Fruit fly (Drosophila melanogaster): Measurements from ENCODE around the gene Oga.
A peak's percentile ranks its signal among the peaks of the same experiment; 100 is the strongest.

The Oga gene

DNA sequence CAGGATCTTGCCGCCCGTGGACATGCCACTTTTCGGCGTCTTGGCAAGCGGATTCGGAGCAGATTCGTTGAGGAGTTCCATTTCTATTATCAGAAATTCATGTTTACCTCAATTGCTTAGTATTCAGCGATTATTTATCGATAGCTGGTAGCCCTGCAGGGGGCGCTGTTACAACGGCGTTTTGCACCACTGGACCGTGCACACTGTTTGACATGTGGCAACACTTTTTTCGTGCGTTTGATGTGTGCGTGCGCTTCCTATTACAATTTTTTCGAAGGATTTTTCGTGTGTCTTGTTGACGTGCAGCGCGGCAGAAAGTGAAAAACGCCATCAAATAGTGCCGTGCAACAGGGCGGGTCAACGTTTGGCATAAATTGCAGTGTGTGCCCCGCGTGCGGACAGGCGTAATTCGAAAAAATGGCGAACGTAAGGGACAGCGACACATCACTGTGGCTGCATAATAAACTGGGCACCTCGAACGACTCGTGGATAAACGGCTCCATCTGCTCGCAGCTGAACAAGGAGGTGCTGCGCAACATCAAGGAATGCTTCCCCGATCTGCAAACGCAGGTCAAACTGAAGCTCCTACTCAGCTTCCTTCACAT, 4.7 kb downstream of the Oga start, which contains the start of the genes CG3337 and Nelf-A (continued):
- TF ChIP-seq Bdp1 (GFP tag; optimal IDR thresholded peaks at IDR 0.05): peak; percentile 74
- TF ChIP-seq gt (GFP tag; IDR thresholded peaks at IDR 0.05): no peak
- peak; percentile 72 for TF ChIP-seq ind (GFP tag; optimal IDR thresholded peaks at IDR 0.05)
- TF ChIP-seq sima (GFP tag; optimal IDR thresholded peaks at IDR 0.05): no peak
- TF ChIP-seq CG14965 (GFP tag; optimal IDR thresholded peaks at IDR 0.05; ENCODE audit: borderline replicate concordance): no peak
- no peak for TF ChIP-seq fd64A (GFP tag; optimal IDR thresholded peaks at IDR 0.05)
- TF ChIP-seq gce (GFP tag; IDR thresholded peaks at IDR 0.05): no peak
- no peak for TF ChIP-seq grn (GFP tag; optimal IDR thresholded peaks at IDR 0.05)
- peak; percentile 97 for TF ChIP-seq Med (GFP tag)
- TF ChIP-seq CG7786 (GFP tag; optimal IDR thresholded peaks at IDR 0.05): peak; percentile 83
- peak; percentile 51 for TF ChIP-seq CG1602 (GFP tag; optimal IDR thresholded peaks at IDR 0.05)
- no peak for TF ChIP-seq CG11696 (GFP tag; IDR thresholded peaks at IDR 0.05)
- TF ChIP-seq otp (GFP tag; IDR thresholded peaks at IDR 0.05): no peak
- peak; percentile 60; the same call in 2 of the 3 replicates for TF ChIP-seq Mrtf (GFP tag; IDR thresholded peaks at IDR 0.05)
- peak; percentile 65 for TF ChIP-seq CG12744 (GFP tag; optimal IDR thresholded peaks at IDR 0.05)
- TF ChIP-seq emc (GFP tag; optimal IDR thresholded peaks at IDR 0.05): peak; percentile 52
- TF ChIP-seq unpg (GFP tag; optimal IDR thresholded peaks at IDR 0.05): peak; percentile 18
- no peak for TF ChIP-seq h (optimal IDR thresholded peaks at IDR 0.05)
- TF ChIP-seq grau (tag; optimal IDR thresholded peaks at IDR 0.05): peak; percentile 65
- TF ChIP-seq fd96Cb (tag; optimal IDR thresholded peaks at IDR 0.05): peak; percentile 9
- no peak for TF ChIP-seq Oli (tag; optimal IDR thresholded peaks at IDR 0.05)
- TF ChIP-seq HHEX (GFP tag; optimal IDR thresholded peaks at IDR 0.05): peak; percentile 64
- TF ChIP-seq CG9215 (GFP tag; IDR thresholded peaks at IDR 0.05): peak; percentile 54; the same call in 1 of the 2 replicates
- no peak for TF ChIP-seq ro (GFP tag; IDR thresholded peaks at IDR 0.05)
- TF ChIP-seq wor (GFP tag; IDR thresholded peaks at IDR 0.05): no peak
- no peak for TF ChIP-seq CG8924 (tag; optimal IDR thresholded peaks at IDR 0.05)
- TF ChIP-seq CG31441 (GFP tag; IDR thresholded peaks at IDR 0.05): no peak; the same call in 1 of the 2 replicates
- no peak for TF ChIP-seq ac (GFP tag; optimal IDR thresholded peaks at IDR 0.05)
- TF ChIP-seq hth (optimal IDR thresholded peaks at IDR 0.05): no peak
- TF ChIP-seq knrl (GFP tag; IDR thresholded peaks at IDR 0.05; ENCODE audit: partially characterized antibody): peak; percentile 83
- TF ChIP-seq shn (GFP tag; optimal IDR thresholded peaks at IDR 0.05): peak; percentile 84
- TF ChIP-seq tio (GFP tag; optimal IDR thresholded peaks at IDR 0.05): no peak
- peak; percentile 64 for TF ChIP-seq onecut (GFP tag; IDR thresholded peaks at IDR 0.05)
- TF ChIP-seq Lim3 (GFP tag; IDR thresholded peaks at IDR 0.05): no peak
- no peak for TF ChIP-seq D19A (tag; optimal IDR thresholded peaks at IDR 0.05)
- TF ChIP-seq Dip3 (GFP tag; optimal IDR thresholded peaks at IDR 0.05): peak; percentile 79
- no peak for TF ChIP-seq sim (GFP tag; IDR thresholded peaks at IDR 0.05)
- TF ChIP-seq run (tag; optimal IDR thresholded peaks at IDR 0.05): no peak
- no peak for TF ChIP-seq esg (GFP tag; conservative IDR thresholded peaks at IDR 0.05)
- TF ChIP-seq gfzf (GFP tag; optimal IDR thresholded peaks at IDR 0.05): peak; percentile 39
- no peak for TF ChIP-seq Vsx1 (GFP tag; optimal IDR thresholded peaks at IDR 0.05)
- peak; percentile 57 for TF ChIP-seq CG2712 (tag; optimal IDR thresholded peaks at IDR 0.05)
- peak; percentile 73 for TF ChIP-seq CG3163 (GFP tag; optimal IDR thresholded peaks at IDR 0.05)
- peak; percentile 50 for TF ChIP-seq Hr3 (GFP tag; optimal IDR thresholded peaks at IDR 0.05)
- peak; percentile 59 for TF ChIP-seq Rx (GFP tag; IDR thresholded peaks at IDR 0.05)
- peak; percentile 80 for TF ChIP-seq inv (GFP tag; IDR thresholded peaks at IDR 0.05; ENCODE audit: partially characterized antibody)
- TF ChIP-seq psq (GFP tag; optimal IDR thresholded peaks at IDR 0.05): peak; percentile 25
- TF ChIP-seq Ets65A (GFP tag): peak; percentile 98
- peak; percentile 70 for TF ChIP-seq dysf (GFP tag; IDR thresholded peaks at IDR 0.05)
- TF ChIP-seq Stat92E (GFP tag; optimal IDR thresholded peaks at IDR 0.05): no peak
- TF ChIP-seq al (GFP tag; IDR thresholded peaks at IDR 0.05): peak; percentile 55
- no peak for TF ChIP-seq Sry-β (GFP tag; optimal IDR thresholded peaks at IDR 0.05)
